Worm (Caenorhabditis elegans) whole organism, midembryonic: ENCODE data around the gene fipr-8.

Experiments used
- flt-1 ChIP-seq: fragments of 200-800 bp; sonication (Bioruptor generic); IDR thresholded peaks from 2 replicates; pipeline ENCODE4 v1.3.6; 2022; ENCODE audit warnings: missing genetic modification characterization, missing compliant biosample characterization
- med-1 ChIP-seq: sonication (generic microtip); optimal IDR thresholded peaks from 2 replicates; lab custom pipeline; 2017; ENCODE audit warnings: missing genetic modification characterization, mild to moderate bottlenecking, missing compliant biosample characterization, antibody characterized with exemption, missing genetic modification reagents; ENCODE audit not compliant: insufficient read depth
- tab-1 ChIP-seq: fragments of 200-800 bp; sonication (Bioruptor generic); IDR thresholded peaks from 2 replicates; pipeline ENCODE4 v1.3.6; 2022; ENCODE audit warnings: missing genetic modification characterization, missing compliant biosample characterization
- ztf-29 ChIP-seq: fragments of 200-800 bp; sonication (Bioruptor generic); IDR thresholded peaks from 2 replicates; pipeline ENCODE4 v1.3.6; 2022; ENCODE audit warnings: missing genetic modification reagents, missing genetic modification characterization, missing compliant biosample characterization

DNA sequence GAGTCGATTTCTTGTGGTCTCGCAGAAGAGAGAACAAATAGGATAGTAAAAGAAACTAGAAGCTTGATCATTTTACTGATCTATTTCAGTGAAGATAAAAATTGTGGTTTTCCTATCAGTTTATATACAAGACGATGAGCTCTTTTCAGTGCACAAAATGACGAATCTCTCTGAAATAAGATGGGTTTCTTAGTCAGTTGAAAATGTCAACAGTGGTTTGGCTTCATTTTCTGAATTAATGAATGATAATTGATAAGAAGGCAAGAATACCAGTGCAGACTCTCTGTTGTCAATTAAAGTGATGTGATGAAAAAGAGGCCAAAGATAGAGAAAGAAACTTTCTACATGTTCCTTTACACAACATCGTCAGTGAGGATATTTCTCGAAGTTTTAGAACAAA, 41.6 kb upstream of the fipr-8 start, which contains the start of gene lys-2:
- TF ChIP-seq flt-1 (GFP tag; lab: Robert Waterston, UW), result no peak
- no peak for TF ChIP-seq med-1
- no peak for TF ChIP-seq ztf-29 (GFP tag; lab: Robert Waterston, UW)
- no peak for TF ChIP-seq tab-1 (GFP tag; lab: Robert Waterston, UW)
